Worm (Caenorhabditis elegans) whole organism, L4 larva: ENCODE data around the gene hsp-43.

Experiments used
- F44E2.7 ChIP-seq: fragments of 200-800 bp; sonication (Bioruptor generic); IDR thresholded peaks from 2 replicates; pipeline ENCODE4 v2.1.2; 2022; ENCODE audit warnings: missing genetic modification characterization, missing compliant biosample characterization
- R02D3.7 ChIP-seq: fragments of 150-350 bp; sonication (generic microtip); optimal IDR thresholded peaks from 3 replicates; lab custom pipeline; 2014; ENCODE audit warnings: missing biosample characterization, missing genetic modification characterization
- Y105C5A.15 ChIP-seq: fragments of 200-800 bp; sonication (Bioruptor generic); IDR thresholded peaks from 2 replicates; pipeline ENCODE4 v1.3.6; 2022; ENCODE audit warnings: missing genetic modification characterization, missing compliant biosample characterization
- Y75B8A.6 ChIP-seq: fragments of 200-800 bp; sonication (Bioruptor generic); IDR thresholded peaks from 2 replicates; pipeline ENCODE4 v1.3.6; 2022; ENCODE audit warnings: missing genetic modification reagents, missing genetic modification characterization, missing compliant biosample characterization
- aha-1 ChIP-seq: fragments of 150-350 bp; peaks from one replicate; lab custom pipeline; 2014; ENCODE audit warnings: missing biosample characterization, missing genetic modification characterization
- aly-2 ChIP-seq: sonication (generic microtip); optimal IDR thresholded peaks from 2 replicates; lab custom pipeline; 2018; ENCODE audit warnings: missing biosample characterization, missing genetic modification characterization
- ama-1 ChIP-seq: fragments of 150-350 bp; optimal IDR thresholded peaks from 2 replicates; lab custom pipeline; 2014; ENCODE audit warnings: inconsistent platforms, mixed read lengths
- arid-1 ChIP-seq: fragments of 200-800 bp; sonication (Bioruptor generic); conservative IDR thresholded peaks from 2 replicates; pipeline ENCODE4 v1.3.6; 2022; ENCODE audit warnings: missing genetic modification reagents, missing genetic modification characterization, missing compliant biosample characterization
- attf-4 ChIP-seq: sonication (generic microtip); optimal IDR thresholded peaks from 3 replicates; lab custom pipeline; 2017; ENCODE audit warnings: missing biosample characterization, missing genetic modification characterization
- ceh-28 ChIP-seq: fragments of 150-350 bp; optimal IDR thresholded peaks from 2 replicates; lab custom pipeline; 2014; ENCODE audit warnings: missing biosample characterization, missing genetic modification reagents, missing genetic modification characterization
- cey-2 ChIP-seq: sonication (generic microtip); optimal IDR thresholded peaks from 3 replicates; lab custom pipeline; 2017; ENCODE audit warnings: missing genetic modification characterization, mild to moderate bottlenecking, missing compliant biosample characterization, antibody characterized with exemption, borderline replicate concordance; ENCODE audit not compliant: insufficient read depth
- daf-12 ChIP-seq: fragments of 150-350 bp; optimal IDR thresholded peaks from 2 replicates; lab custom pipeline; 2014; ENCODE audit warnings: missing biosample characterization, missing genetic modification reagents, missing genetic modification characterization
- fos-1 ChIP-seq: fragments of 150-350 bp; optimal IDR thresholded peaks from 2 replicates; lab custom pipeline; 2014; ENCODE audit warnings: missing biosample characterization, missing genetic modification characterization
- hlh-11 ChIP-seq: fragments of 200-800 bp; sonication (Bioruptor generic); optimal IDR thresholded peaks from 2 replicates; lab custom pipeline; 2018; ENCODE audit warnings: mild to moderate bottlenecking, missing genetic modification characterization, missing compliant biosample characterization
- lim-7 ChIP-seq: fragments of 200-800 bp; sonication (Bioruptor generic); IDR thresholded peaks from 2 replicates; pipeline ENCODE4 v1.3.6; 2022; ENCODE audit warnings: missing genetic modification characterization, missing compliant biosample characterization
- lin-13 ChIP-seq: fragments of 150-350 bp; optimal IDR thresholded peaks from 2 replicates; lab custom pipeline; 2014; ENCODE audit warnings: missing biosample characterization, missing genetic modification reagents, missing genetic modification characterization
- lir-3 ChIP-seq: sonication (generic microtip); optimal IDR thresholded peaks from 2 replicates; lab custom pipeline; 2016; ENCODE audit warnings: mild to moderate bottlenecking, missing genetic modification characterization, missing compliant biosample characterization
- lsy-2 ChIP-seq, 2 experiments: fragments of 150-350 bp in 1 of 2; sonication (generic microtip) in 1 of 2; optimal IDR thresholded peaks; 2 replicates each; lab custom pipeline; 2014 to 2017; ENCODE audit warnings: missing biosample characterization in 2 of 2, missing genetic modification characterization in 2 of 2
- mdl-1 ChIP-seq, 2 experiments: fragments of 150-350 bp in 1 of 2; sonication (generic microtip) in 1 of 2; optimal IDR thresholded peaks; 2 replicates each; lab custom pipeline; 2014 to 2017; ENCODE audit warnings: missing biosample characterization in 2 of 2, missing genetic modification characterization in 2 of 2
- mep-1 ChIP-seq: fragments of 150-350 bp; sonication (generic microtip); optimal IDR thresholded peaks from 3 replicates; lab custom pipeline; 2014; ENCODE audit warnings: missing biosample characterization, missing genetic modification characterization
- mes-2 ChIP-seq: sonication (generic microtip); optimal IDR thresholded peaks from 2 replicates; lab custom pipeline; 2016; ENCODE audit warnings: missing genotype, mild to moderate bottlenecking, missing genetic modification characterization, missing compliant biosample characterization; ENCODE audit not compliant: poor library complexity, severe bottlenecking
- mxl-3 ChIP-seq: fragments of 200-800 bp; sonication (Bioruptor generic); optimal IDR thresholded peaks from 2 replicates; lab custom pipeline; 2018; ENCODE audit warnings: mild to moderate bottlenecking, missing genetic modification characterization, missing compliant biosample characterization
- nhr-111 ChIP-seq: fragments of 200-800 bp; sonication (Bioruptor generic); optimal IDR thresholded peaks from 2 replicates; lab custom pipeline; 2018; ENCODE audit warnings: mild to moderate bottlenecking, missing genetic modification characterization, missing compliant biosample characterization
- nhr-25 ChIP-seq: sonication (generic microtip); optimal IDR thresholded peaks from 2 replicates; lab custom pipeline; 2017; ENCODE audit warnings: missing genetic modification characterization, mild to moderate bottlenecking, missing compliant biosample characterization, antibody characterized with exemption, moderate library complexity, borderline replicate concordance; ENCODE audit not compliant: insufficient read depth
- nhr-41 ChIP-seq: fragments of 200-800 bp; sonication (Bioruptor generic); IDR thresholded peaks from 2 replicates; pipeline ENCODE4 v1.3.6; 2022; ENCODE audit warnings: missing genetic modification reagents, missing genetic modification characterization, missing compliant biosample characterization
- pha-4 ChIP-seq, 2 experiments: fragments of 150-350 bp in 1 of 2; fragments of 200-800 bp in 1 of 2; sonication (Bioruptor generic) in 1 of 2; IDR thresholded peaks in 1 of 2; optimal IDR thresholded peaks in 1 of 2; 2 replicates each; pipeline versions ENCODE4 v1.3.6 to Lab custom; 2014 to 2022; ENCODE audit warnings: missing genetic modification characterization in 2 of 2, missing genetic modification reagents in 2 of 2, missing biosample characterization in 1 of 2, missing compliant biosample characterization in 1 of 2
- rbr-2 ChIP-seq: sonication (generic microtip); optimal IDR thresholded peaks from 2 replicates; lab custom pipeline; 2016; ENCODE audit warnings: missing genotype, missing genetic modification characterization, missing compliant biosample characterization
- saeg-2 ChIP-seq: fragments of 200-800 bp; sonication (Bioruptor generic); IDR thresholded peaks from 2 replicates; pipeline ENCODE4 v1.3.6; 2022; ENCODE audit warnings: missing genetic modification reagents, missing genetic modification characterization, missing compliant biosample characterization
- set-16 ChIP-seq: fragments of 200-800 bp; sonication (Bioruptor generic); IDR thresholded peaks from 2 replicates; pipeline ENCODE4 v1.3.6; 2022; ENCODE audit warnings: missing genetic modification reagents, missing genetic modification characterization, missing compliant biosample characterization
- skn-1 ChIP-seq: fragments of 150-350 bp; optimal IDR thresholded peaks from 2 replicates; lab custom pipeline; 2014; ENCODE audit warnings: missing biosample characterization, missing genetic modification characterization
- spr-1 ChIP-seq: sonication (generic microtip); optimal IDR thresholded peaks from 2 replicates; lab custom pipeline; 2016; ENCODE audit warnings: mild to moderate bottlenecking, missing genetic modification characterization, missing compliant biosample characterization
- unc-62 ChIP-seq, 3 experiments: fragments of 150-350 bp in 1 of 3; sonication (generic microtip); optimal IDR thresholded peaks in 2 of 3; peaks in 1 of 3; 1 replicate in 1 of 3; 2 replicates in 2 of 3; lab custom pipeline; 2014 to 2017; ENCODE audit warnings: missing biosample characterization in 3 of 3, missing genetic modification characterization in 3 of 3, missing genetic modification reagents in 3 of 3, missing genotype in 1 of 3
- vab-7 ChIP-seq: fragments of 200-800 bp; sonication (Bioruptor generic); IDR thresholded peaks from 2 replicates; pipeline ENCODE4 v1.3.6; 2022; ENCODE audit warnings: missing genetic modification reagents, missing genetic modification characterization, missing compliant biosample characterization
- zip-11 ChIP-seq: fragments of 200-800 bp; sonication (Bioruptor generic); IDR thresholded peaks from 2 replicates; pipeline ENCODE4 v1.3.6; 2022; ENCODE audit warnings: missing genetic modification characterization, missing compliant biosample characterization
- ztf-7 ChIP-seq: fragments of 150-350 bp; optimal IDR thresholded peaks from 2 replicates; lab custom pipeline; 2014; ENCODE audit warnings: missing biosample characterization, missing genetic modification characterization

Gene hsp-43

ce11 chrX:6235443-6235842, at the start of gene hsp-43:
hsp-43 (minus strand) TSS chrX:6235543.
- peak; percentile 48 for TF ChIP-seq nhr-25 (tag; lab: Kevin White, UChicago)
- TF ChIP-seq spr-1: no peak

ce11 chrX:6280998-6281397, 45.7 kb upstream of the hsp-43 start:
- no peak for TF ChIP-seq lim-7
- TF ChIP-seq R02D3.7 (tag; lab: Kevin White, UChicago): no peak
- peak; percentile 8 for TF ChIP-seq aha-1 (tag; lab: Kevin White, UChicago)
- no peak for TF ChIP-seq arid-1 (GFP tag; lab: Robert Waterston, UW)
- no peak for TF ChIP-seq nhr-111 (GFP tag; lab: Kevin White, UChicago)
- TF ChIP-seq lsy-2 (tag; optimal IDR thresholded peaks at IDR 0.05; lab: Kevin White, UChicago): peak in 1 of 2 experiments; percentile 13
- TF ChIP-seq mes-2: peak; percentile 43
- TF ChIP-seq mep-1 (tag; lab: Kevin White, UChicago): peak; percentile 67
- peak in 1 of 2 experiments; percentile 46 for TF ChIP-seq unc-62 (GFP tag; optimal IDR thresholded peaks at IDR 0.05 in 1 of 2; lab: Kevin White, UChicago)
- TF ChIP-seq unc-62 (tag; optimal IDR thresholded peaks at IDR 0.05; lab: Kevin White, UChicago): no peak
- no peak for TF ChIP-seq Y105C5A.15 (GFP tag; lab: Robert Waterston, UW)
- no peak for TF ChIP-seq attf-4 (tag; lab: Kevin White, UChicago)
- no peak for TF ChIP-seq vab-7 (GFP tag; lab: Robert Waterston, UW)
- TF ChIP-seq daf-12: no peak
- peak; percentile 82 for TF ChIP-seq ama-1 (lab: Kevin White, UChicago)
- TF ChIP-seq aly-2 (tag; lab: Kevin White, UChicago): no peak

ce11 chrX:6280272-6280791, 45.0 kb upstream of the hsp-43 start:
- peak; percentile 95 for TF ChIP-seq set-16

ce11 chrX:6279625-6280024, 44.3 kb upstream of the hsp-43 start, which contains the start of gene col-166:
col-166 (plus strand) TSS chrX:6280016.
- TF ChIP-seq ztf-7 (tag; lab: Kevin White, UChicago): no peak
- TF ChIP-seq cey-2: no peak
- TF ChIP-seq fos-1 (tag; lab: Kevin White, UChicago): no peak
- peak; percentile 11 for TF ChIP-seq rbr-2 (tag; lab: Kevin White, UChicago)
- 0 out of 2 replicates have a peak, but pooled peaks have one; percentile 20 for TF ChIP-seq lim-7
- no peak for TF ChIP-seq ceh-28 (tag; lab: Kevin White, UChicago)
- no peak for TF ChIP-seq skn-1
- TF ChIP-seq lin-13: no peak
- TF ChIP-seq F44E2.7 (GFP tag; lab: Robert Waterston, UW): no peak
- no peak for TF ChIP-seq saeg-2 (GFP tag; lab: Robert Waterston, UW)
- TF ChIP-seq mep-1 (tag; lab: Kevin White, UChicago): peak; percentile 32
- TF ChIP-seq lir-3 (tag; lab: Kevin White, UChicago): no peak
- TF ChIP-seq mxl-3 (GFP tag; lab: Kevin White, UChicago): peak; percentile 22
- peak; percentile 41 for TF ChIP-seq hlh-11 (tag; lab: Kevin White, UChicago)
- TF ChIP-seq zip-11: no peak
- peak; percentile 75 for TF ChIP-seq ama-1 (lab: Kevin White, UChicago)
- peak in 1 of 2 experiments; percentile 6 for TF ChIP-seq mdl-1 (tag; optimal IDR thresholded peaks at IDR 0.05; lab: Kevin White, UChicago)
- no peak for TF ChIP-seq pha-4 (GFP tag; IDR thresholded peaks at IDR 0.05; lab: Robert Waterston, UW)
- no peak for TF ChIP-seq pha-4 (tag; optimal IDR thresholded peaks at IDR 0.05; lab: Kevin White, UChicago)
- TF ChIP-seq, all 104 proteins: peak for 7

ce11 chrX:6278296-6278695, 43.0 kb upstream of the hsp-43 start:
- TF ChIP-seq fos-1 (tag; lab: Kevin White, UChicago) (no peak), aha-1 (tag; lab: Kevin White, UChicago) (peak; percentile 82), Y75B8A.6 (GFP tag; lab: Robert Waterston, UW) (no peak), nhr-41 (GFP tag; lab: Robert Waterston, UW) (no peak)
